Worm (Caenorhabditis elegans): Measurements from ENCODE around the gene nhr-179.

nhr-179 gene

ce11 chrV:1631148-1631547 lies 12.5 kb upstream of the nhr-179 start, which contains the start of gene Y46H3D.8:
Gene Y46H3D.8 (minus strand): TSS chrV:1631248.
- no peak for TF ChIP-seq T23F11.4 (GFP tag; optimal IDR thresholded peaks at IDR 0.05)
- no peak for TF ChIP-seq tbx-2 (tag; optimal IDR thresholded peaks at IDR 0.05)
- TF ChIP-seq pha-2 (tag; optimal IDR thresholded peaks at IDR 0.05), result no peak
- no peak for TF ChIP-seq ets-4 (tag; optimal IDR thresholded peaks at IDR 0.05)
- TF ChIP-seq mec-3 (tag; optimal IDR thresholded peaks at IDR 0.05; ENCODE audit: borderline replicate concordance), result no peak
- TF ChIP-seq lim-6 (tag; optimal IDR thresholded peaks at IDR 0.05), result no peak
- TF ChIP-seq ceh-31 (tag; optimal IDR thresholded peaks at IDR 0.05), result no peak
- TF ChIP-seq dve-1 (tag; optimal IDR thresholded peaks at IDR 0.05), result no peak
- no peak for TF ChIP-seq F13H6.1 (tag; optimal IDR thresholded peaks at IDR 0.05)
- no peak for TF ChIP-seq ahr-1 (tag; optimal IDR thresholded peaks at IDR 0.05)
- no peak for TF ChIP-seq syd-9 (tag; optimal IDR thresholded peaks at IDR 0.05)

ce11 chrV:1629329-1629728 lies 10.7 kb upstream of the nhr-179 start, which contains the start of gene nhr-238:
Gene nhr-238 (minus strand): TSS chrV:1629432.
- TF ChIP-seq ceh-24 (tag; optimal IDR thresholded peaks at IDR 0.05), result no peak

ce11 chrV:1627269-1627668 lies 8.6 kb upstream of the nhr-179 start:
- peak; percentile 62 for TF ChIP-seq F13H6.1 (tag; optimal IDR thresholded peaks at IDR 0.05)
- TF ChIP-seq tbx-2 (tag; optimal IDR thresholded peaks at IDR 0.05), result peak; percentile 10
- TF ChIP-seq C38D4.7 (GFP tag; optimal IDR thresholded peaks at IDR 0.05), result no peak
- TF ChIP-seq ceh-18 (tag; optimal IDR thresholded peaks at IDR 0.05), result peak; percentile 0
- TF ChIP-seq dve-1 (tag; optimal IDR thresholded peaks at IDR 0.05), result peak; percentile 38
- TF ChIP-seq nfya-1 (tag; optimal IDR thresholded peaks at IDR 0.05), result peak; percentile 25

- TF ChIP-seq ceh-45 (GFP tag; IDR thresholded peaks at IDR 0.05), result no peak
- TF ChIP-seq nhr-232 (tag; optimal IDR thresholded peaks at IDR 0.05), result no peak
- no peak for TF ChIP-seq ceh-18 (tag; optimal IDR thresholded peaks at IDR 0.05)
- no peak for TF ChIP-seq ztf-16 (tag; optimal IDR thresholded peaks at IDR 0.05)
- no peak for TF ChIP-seq hlh-15 (tag; optimal IDR thresholded peaks at IDR 0.05)
- no peak for TF ChIP-seq dmd-4 (tag; optimal IDR thresholded peaks at IDR 0.05; ENCODE audit: borderline replicate concordance)
- TF ChIP-seq pag-3 (tag; optimal IDR thresholded peaks at IDR 0.05; ENCODE audit: borderline replicate concordance), result no peak
- TF ChIP-seq ceh-6 (GFP tag; optimal IDR thresholded peaks at IDR 0.05), result no peak
- TF ChIP-seq odd-2 (tag; optimal IDR thresholded peaks at IDR 0.05), result no peak
- TF ChIP-seq pat-9 (tag; optimal IDR thresholded peaks at IDR 0.05), result no peak
- no peak for TF ChIP-seq eyg-1 (tag; optimal IDR thresholded peaks at IDR 0.05)
- TF ChIP-seq dve-1 (tag; optimal IDR thresholded peaks at IDR 0.05), result no peak
- no peak for TF ChIP-seq pros-1 (tag; optimal IDR thresholded peaks at IDR 0.05)
- TF ChIP-seq ceh-31 (tag; optimal IDR thresholded peaks at IDR 0.05), result no peak
- no peak for TF ChIP-seq ceh-22 (tag; optimal IDR thresholded peaks at IDR 0.05)
- TF ChIP-seq nhr-11 (tag; optimal IDR thresholded peaks at IDR 0.05), result no peak
- no peak for TF ChIP-seq tbx-7 (tag; optimal IDR thresholded peaks at IDR 0.05)
- no peak for TF ChIP-seq ref-2 (tag; optimal IDR thresholded peaks at IDR 0.05)
Measured at ce11 chrV:1626720-1627119, 8.1 kb upstream of the nhr-179 start, which contains the start of gene nhr-237. Gene nhr-237 (minus strand): TSS chrV:1626820.

ce11 chrV:1624340-1624739 lies 5.7 kb upstream of the nhr-179 start, which contains the start of gene nhr-110:
Gene nhr-110 (minus strand): TSS chrV:1624440.
- TF ChIP-seq fkh-6 (tag; optimal IDR thresholded peaks at IDR 0.05) (no peak), ttx-3 (tag; optimal IDR thresholded peaks at IDR 0.05) (no peak), syd-9 (tag; optimal IDR thresholded peaks at IDR 0.05) (no peak), nfya-1 (tag; optimal IDR thresholded peaks at IDR 0.05) (no peak), odd-2 (tag; optimal IDR thresholded peaks at IDR 0.05) (no peak), lin-11 (tag; optimal IDR thresholded peaks at IDR 0.05) (no peak), nhr-11 (tag; optimal IDR thresholded peaks at IDR 0.05) (no peak), pros-1 (tag; optimal IDR thresholded peaks at IDR 0.05) (no peak), mec-3 (tag; optimal IDR thresholded peaks at IDR 0.05; ENCODE audit: borderline replicate concordance) (no peak), pha-4 (tag; optimal IDR thresholded peaks at IDR 0.05) (no peak), ceh-22 (tag; optimal IDR thresholded peaks at IDR 0.05) (no peak), madf-2 (tag; optimal IDR thresholded peaks at IDR 0.05) (no peak), unc-55 (GFP tag; optimal IDR thresholded peaks at IDR 0.05) (no peak), sdc-2 (tag; optimal IDR thresholded peaks at IDR 0.05) (no peak), nhr-232 (tag; optimal IDR thresholded peaks at IDR 0.05) (no peak), rnt-1 (tag; optimal IDR thresholded peaks at IDR 0.05) (no peak), T23F11.4 (GFP tag; optimal IDR thresholded peaks at IDR 0.05) (no peak)

Measured in whole organism, late embryonic.